Fruit fly (Drosophila melanogaster) whole organism, pupa: ENCODE data around the gene CG15143.

ENCODE experiments used
- CG10348 ChIP-seq: fragments of 200-800 bp; sonication (Bioruptor generic); IDR thresholded peaks from 2 replicates; pipeline ENCODE4 v1.3.6; 2022; ENCODE audit warnings: missing biosample characterization, missing genetic modification characterization
- CG12605 ChIP-seq: fragments of 200-800 bp; sonication (Bioruptor generic); IDR thresholded peaks from 2 replicates; pipeline ENCODE4 v1.3.6; 2022; ENCODE audit warnings: missing biosample characterization, missing genetic modification characterization
- CG13204 ChIP-seq: fragments of 200-800 bp; sonication (Bioruptor generic); optimal IDR thresholded peaks from 2 replicates; lab custom pipeline; 2018; ENCODE audit warnings: missing biosample characterization, mild to moderate bottlenecking, missing genetic modification characterization, moderate library complexity
- CG14655 ChIP-seq: fragments of 200-800 bp; sonication (Bioruptor generic); optimal IDR thresholded peaks from 3 replicates; lab custom pipeline; 2017; ENCODE audit warnings: mild to moderate bottlenecking, missing biosample characterization, missing genetic modification reagents, missing genetic modification characterization
- CG15710 ChIP-seq: fragments of 200-800 bp; sonication (Bioruptor generic); optimal IDR thresholded peaks from 2 replicates; lab custom pipeline; 2018; ENCODE audit warnings: missing biosample characterization, mild to moderate bottlenecking, missing genetic modification characterization, moderate library complexity
- CG17806 ChIP-seq: fragments of 200-800 bp; sonication (Bioruptor generic); optimal IDR thresholded peaks from 2 replicates; lab custom pipeline; 2018; ENCODE audit warnings: missing biosample characterization, mild to moderate bottlenecking, missing genetic modification characterization, moderate library complexity
- CG32121 ChIP-seq: fragments of 200-800 bp; sonication (Bioruptor generic); IDR thresholded peaks from 2 replicates; pipeline ENCODE4 v1.3.6; 2022; ENCODE audit warnings: missing biosample characterization, missing genetic modification characterization
- CG34367 ChIP-seq: fragments of 200-800 bp; sonication (Bioruptor generic); optimal IDR thresholded peaks from 2 replicates; lab custom pipeline; 2018; ENCODE audit warnings: missing biosample characterization, mild to moderate bottlenecking, missing genetic modification characterization
- CG4496 ChIP-seq: fragments of 200-800 bp; sonication (Bioruptor generic); IDR thresholded peaks from 3 replicates; pipeline ENCODE4 v1.3.6; 2022; ENCODE audit warnings: missing biosample characterization, missing genetic modification characterization
- CG8159 ChIP-seq: fragments of 200-800 bp; sonication (Bioruptor generic); optimal IDR thresholded peaks from 3 replicates; lab custom pipeline; 2018; ENCODE audit warnings: missing biosample characterization, mild to moderate bottlenecking, missing genetic modification characterization, moderate library complexity
- CG8301 ChIP-seq: fragments of 200-800 bp; sonication (Bioruptor generic); optimal IDR thresholded peaks from 2 replicates; lab custom pipeline; 2018; ENCODE audit warnings: missing biosample characterization, mild to moderate bottlenecking, missing genetic modification characterization
- CG9948 ChIP-seq: fragments of 200-800 bp; sonication (Bioruptor generic); optimal IDR thresholded peaks from 2 replicates; lab custom pipeline; 2018; ENCODE audit warnings: missing biosample characterization, mild to moderate bottlenecking, missing genetic modification characterization, moderate library complexity
- D1 ChIP-seq: fragments of 200-800 bp; sonication (Bioruptor generic); optimal IDR thresholded peaks from 2 replicates; lab custom pipeline; 2018; ENCODE audit warnings: missing biosample characterization, mild to moderate bottlenecking, missing genetic modification characterization, moderate library complexity
- EcR ChIP-seq: fragments of 200-800 bp; sonication (Bioruptor generic); optimal IDR thresholded peaks from 3 replicates; lab custom pipeline; 2019; ENCODE audit warnings: missing biosample characterization, missing genetic modification characterization, mild to moderate bottlenecking, moderate library complexity, missing genetic modification reagents
- Ets98B ChIP-seq: fragments of 200-800 bp; sonication (Bioruptor generic); IDR thresholded peaks from 2 replicates; pipeline ENCODE4 v1.3.6; 2022; ENCODE audit warnings: missing biosample characterization, missing genetic modification characterization
- Pif1A ChIP-seq: fragments of 200-800 bp; sonication (Bioruptor generic); optimal IDR thresholded peaks from 3 replicates; lab custom pipeline; 2016; ENCODE audit warnings: missing biosample characterization, missing genetic modification characterization
- Pif1B ChIP-seq: fragments of 200-800 bp; sonication (Bioruptor generic); optimal IDR thresholded peaks from 3 replicates; lab custom pipeline; 2016; ENCODE audit warnings: missing biosample characterization, missing genetic modification characterization
- Snoo ChIP-seq: fragments of 200-800 bp; sonication (Bioruptor generic); optimal IDR thresholded peaks from 3 replicates; lab custom pipeline; 2017; ENCODE audit warnings: missing biosample characterization, mild to moderate bottlenecking, missing genetic modification characterization, inconsistent platforms
- gl ChIP-seq: fragments of 200-800 bp; sonication (Bioruptor generic); optimal IDR thresholded peaks from 2 replicates; lab custom pipeline; 2018; ENCODE audit warnings: missing biosample characterization, mild to moderate bottlenecking, missing genetic modification characterization
- rn ChIP-seq: fragments of 200-800 bp; sonication (Bioruptor generic); IDR thresholded peaks from 2 replicates; pipeline ENCODE4 v1.3.6; 2022; ENCODE audit warnings: missing biosample characterization, missing genetic modification characterization

The CG15143 gene

DNA sequence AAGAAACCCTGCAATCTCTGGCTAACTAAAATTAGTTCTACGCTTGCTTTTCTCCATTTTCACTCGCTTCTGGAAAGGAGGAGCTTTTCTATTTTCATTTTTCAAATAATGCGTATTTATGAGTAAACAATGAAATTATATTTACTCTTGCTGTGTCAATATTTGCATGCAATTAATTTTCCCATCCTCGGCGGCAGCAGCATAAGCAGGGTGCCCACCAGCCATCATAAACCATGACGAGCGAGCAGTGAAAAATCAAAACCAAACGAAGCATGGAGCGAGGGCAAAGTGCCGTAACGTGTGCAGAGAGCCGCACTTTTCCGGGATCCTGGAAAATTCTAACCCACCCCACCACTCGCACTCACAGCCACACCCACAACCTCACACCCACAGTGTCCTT lies 9.4 kb upstream of the CG15143 start:
- TF ChIP-seq Pif1A (no peak), gl (tag; lab: Kevin White, UChicago) (no peak), D1 (no peak), CG17806 (tag; lab: Kevin White, UChicago) (no peak), CG10348 (no peak), Pif1B (GFP tag; lab: Kevin White, UChicago) (no peak), CG8159 (tag; lab: Kevin White, UChicago) (no peak), EcR (GFP tag; lab: Kevin White, UChicago) (no peak), CG13204 (GFP tag; lab: Kevin White, UChicago) (no peak), CG14655 (GFP tag; lab: Kevin White, UChicago) (no peak), CG8301 (tag; lab: Kevin White, UChicago) (no peak), CG34367 (no peak), CG15710 (tag; lab: Kevin White, UChicago) (no peak), CG12605 (GFP tag; lab: Robert Waterston, UW) (no peak), Ets98B (GFP tag; lab: Robert Waterston, UW) (no peak), CG9948 (no peak), Snoo (tag; lab: Kevin White, UChicago) (no peak)

DNA sequence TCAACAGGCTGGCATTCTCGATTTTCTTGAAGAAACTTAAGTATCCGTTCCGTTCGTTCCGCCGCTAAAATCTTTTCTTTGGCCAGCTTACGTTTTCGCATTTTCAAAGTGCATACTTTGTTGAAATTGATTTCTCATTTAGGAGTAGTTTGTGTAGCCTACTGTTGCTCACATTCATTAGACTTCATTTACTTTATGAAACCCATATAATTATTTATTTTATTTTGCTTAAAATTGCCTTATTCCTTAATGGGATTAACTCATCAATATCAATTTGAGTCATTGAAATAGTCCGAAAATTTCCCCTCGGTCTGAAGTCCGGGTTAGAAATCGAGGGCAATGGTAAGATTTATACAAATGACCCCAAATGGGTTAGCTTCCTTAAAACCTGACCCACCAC lies 7.8 kb upstream of the CG15143 start, which contains the start of gene CG15145:
CG15145 (minus strand) TSS at position 101 of the 400 bp plus-strand sequence.
- TF ChIP-seq CG8301 (tag; lab: Kevin White, UChicago) (no peak), Snoo (tag; lab: Kevin White, UChicago) (no peak), CG10348 (no peak), Pif1A (no peak), rn (GFP tag; lab: Robert Waterston, UW) (no peak), CG4496 (GFP tag; lab: Robert Waterston, UW) (no peak), CG13204 (GFP tag; lab: Kevin White, UChicago) (no peak), CG34367 (no peak), D1 (no peak), CG32121 (GFP tag; lab: Robert Waterston, UW) (no peak), CG17806 (tag; lab: Kevin White, UChicago) (no peak), Ets98B (GFP tag; lab: Robert Waterston, UW) (no peak)

DNA sequence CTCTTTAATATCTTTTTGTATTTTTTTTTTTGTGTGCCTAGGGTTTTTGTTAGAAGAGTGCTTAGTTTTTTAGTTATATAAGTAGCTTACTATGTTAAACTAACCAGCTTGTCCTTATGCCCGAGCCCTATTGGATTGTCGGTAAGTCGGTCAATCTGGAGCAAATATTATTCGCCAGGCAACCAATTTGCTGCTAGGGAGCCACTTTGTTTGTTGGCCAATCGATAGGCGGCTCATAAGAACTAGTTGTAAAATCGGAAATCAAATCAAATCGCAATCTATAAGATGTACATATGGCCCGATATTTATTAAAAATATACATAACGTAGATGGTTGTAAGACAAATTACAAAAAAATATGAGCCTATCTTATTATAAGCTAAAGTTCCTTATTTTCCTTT lies 4.7 kb upstream of the CG15143 start, which contains the start of gene CG15144:
CG15144 (minus strand) TSS at position 101 of the 400 bp plus-strand sequence.
- no peak for TF ChIP-seq CG12605 (GFP tag; lab: Robert Waterston, UW)
- no peak for TF ChIP-seq CG34367
- TF ChIP-seq gl (tag; lab: Kevin White, UChicago): no peak
- TF ChIP-seq CG10348: no peak
- no peak for TF ChIP-seq rn (GFP tag; lab: Robert Waterston, UW)

DNA sequence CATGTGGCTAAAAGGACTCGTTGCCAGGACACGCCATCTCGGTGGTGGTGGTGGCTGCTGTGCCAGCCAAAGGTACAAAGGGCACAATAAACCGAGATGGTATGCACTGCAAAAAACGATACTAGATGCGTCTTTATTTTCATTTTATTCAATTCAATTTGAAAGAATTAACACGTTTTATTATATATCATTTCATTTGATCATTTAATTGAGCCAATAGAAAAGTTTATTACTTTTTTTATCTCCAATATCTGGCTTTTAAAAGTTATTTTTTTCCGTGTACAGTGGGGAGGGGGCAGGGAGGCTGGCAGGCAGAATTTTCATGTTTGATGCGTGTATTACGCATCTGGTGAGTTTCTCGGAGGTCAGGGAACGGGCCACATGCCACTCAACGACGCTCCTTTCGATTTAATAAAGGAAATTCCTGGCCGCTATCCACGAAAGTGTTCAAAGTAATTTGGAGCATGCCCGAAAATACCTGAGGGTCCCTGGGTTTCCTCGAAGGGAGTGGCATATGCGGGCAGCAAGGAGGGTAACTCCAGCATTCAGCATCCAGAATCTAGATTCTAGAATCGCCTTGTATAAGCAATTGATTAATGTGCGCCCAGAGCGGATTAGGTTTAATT lies 10.1 kb downstream of the CG15143 start:
- no peak for TF ChIP-seq CG32121 (GFP tag; lab: Robert Waterston, UW)
- TF ChIP-seq Pif1A: peak; percentile 25
- peak; percentile 75 for TF ChIP-seq CG8159 (tag; lab: Kevin White, UChicago)
- TF ChIP-seq CG13204 (GFP tag; lab: Kevin White, UChicago): no peak
- peak; percentile 19 for TF ChIP-seq Pif1B (GFP tag; lab: Kevin White, UChicago)
- peak; percentile 15 for TF ChIP-seq CG34367
- TF ChIP-seq CG14655 (GFP tag; lab: Kevin White, UChicago): peak; percentile 8

DNA sequence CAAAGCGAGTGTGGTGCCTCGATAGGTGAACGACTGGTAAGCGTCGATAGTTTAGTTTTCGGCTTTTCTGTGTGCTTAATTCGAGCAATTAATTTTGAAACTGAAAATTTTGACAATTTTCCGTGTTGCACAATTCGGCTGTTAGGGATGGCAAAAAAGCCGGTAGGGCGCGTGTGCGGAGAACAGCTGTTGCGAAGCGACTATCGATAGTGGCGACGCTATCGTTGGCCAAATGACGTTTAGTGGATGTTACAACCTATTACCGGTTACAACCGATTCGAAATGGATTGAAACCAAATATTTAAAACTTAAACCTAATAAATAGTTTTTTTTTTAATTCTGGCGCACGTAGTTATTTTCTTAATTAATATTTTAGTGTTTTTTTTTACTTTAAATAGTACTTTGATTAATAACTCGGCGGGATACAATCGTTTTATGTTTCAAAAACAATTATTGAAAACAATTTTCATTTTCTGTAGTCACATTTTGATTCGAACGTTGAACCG lies 23.4 kb downstream of the CG15143 start, which contains the start of the genes mEFTs and Dhc36C:
mEFTs (minus strand) TSS at position 161 of the 506 bp plus-strand sequence.
Dhc36C (plus strand) TSS at position 456 of the 506 bp plus-strand sequence.
- TF ChIP-seq Ets98B (GFP tag; lab: Robert Waterston, UW): no peak
- TF ChIP-seq EcR (GFP tag; lab: Kevin White, UChicago): no peak
- no peak for TF ChIP-seq rn (GFP tag; lab: Robert Waterston, UW)
- TF ChIP-seq Snoo (tag; lab: Kevin White, UChicago): no peak
- TF ChIP-seq CG4496 (GFP tag; lab: Robert Waterston, UW): no peak
- no peak for TF ChIP-seq Pif1A
- TF ChIP-seq CG8159 (tag; lab: Kevin White, UChicago): no peak
- TF ChIP-seq CG34367: no peak
- no peak for TF ChIP-seq CG10348
- no peak for TF ChIP-seq CG12605 (GFP tag; lab: Robert Waterston, UW)

DNA sequence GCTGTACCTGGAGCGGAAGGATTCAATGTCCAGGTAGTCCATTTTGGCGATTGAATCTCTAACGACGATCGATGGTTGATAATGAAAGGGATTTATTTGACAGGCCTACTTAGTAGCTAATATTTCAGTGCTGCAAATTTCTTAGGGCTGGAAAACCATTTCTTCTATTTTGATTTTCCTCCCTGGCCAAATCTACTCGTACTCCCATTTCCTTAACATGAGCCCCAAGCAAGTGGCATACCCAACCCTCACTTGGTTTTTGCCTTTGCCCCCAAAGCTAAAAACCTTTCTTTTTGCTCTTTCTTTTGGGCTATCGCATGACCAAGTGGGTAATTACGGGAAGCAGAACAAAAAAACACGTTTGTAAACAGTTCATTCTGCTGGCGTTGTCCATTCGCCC lies 25.6 kb downstream of the CG15143 start, which contains the start of gene CG15142:
CG15142 (minus strand) TSS at position 101 of the 400 bp plus-strand sequence.
- TF ChIP-seq CG14655 (GFP tag; lab: Kevin White, UChicago) (no peak), D1 (no peak), CG10348 (no peak), CG4496 (GFP tag; lab: Robert Waterston, UW) (no peak), rn (GFP tag; lab: Robert Waterston, UW) (no peak), CG13204 (GFP tag; lab: Kevin White, UChicago) (no peak)

DNA sequence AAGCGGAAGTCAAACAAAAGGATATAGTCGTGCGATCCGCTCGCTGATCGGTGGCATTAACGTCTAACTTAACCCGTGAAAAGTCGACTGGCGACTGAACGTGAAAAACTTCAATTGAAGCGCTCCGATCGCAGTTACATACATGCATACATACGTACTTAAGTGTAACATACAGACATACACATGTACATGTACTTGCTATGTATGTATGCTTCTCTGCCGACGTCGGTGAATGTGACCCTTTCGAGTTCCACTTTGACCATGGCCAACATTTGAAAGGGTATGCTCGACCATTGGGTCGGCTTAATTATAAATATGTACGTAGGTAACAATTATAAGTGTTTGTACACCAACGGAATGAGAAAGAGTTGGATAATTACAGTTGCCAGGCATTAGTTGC lies 27.2 kb downstream of the CG15143 start, which contains the start of gene qua:
qua (minus strand) TSS at position 101 of the 400 bp plus-strand sequence.
- no peak for TF ChIP-seq CG9948
- peak; percentile 19 for TF ChIP-seq CG14655 (GFP tag; lab: Kevin White, UChicago)
